Fruit fly (Drosophila melanogaster) whole organism, embryonic: ENCODE data around the gene Syn1.
A peak's percentile ranks its signal among the peaks of the same experiment; 100 is the strongest.

Source experiments
- Atf-2 ChIP-seq: fragments of 200-800 bp; sonication (Bioruptor generic); optimal IDR thresholded peaks from 2 replicates; lab custom pipeline; 2016; ENCODE audit warnings: missing biosample characterization, missing genetic modification characterization
- Bdp1 ChIP-seq: fragments of 200-800 bp; sonication (Bioruptor generic); optimal IDR thresholded peaks from 3 replicates; lab custom pipeline; 2016; ENCODE audit warnings: missing biosample characterization, missing genetic modification characterization
- CG10543 ChIP-seq: fragments of 200-800 bp; sonication (Bioruptor generic); optimal IDR thresholded peaks from 3 replicates; lab custom pipeline; 2017; ENCODE audit warnings: missing biosample characterization, mild to moderate bottlenecking, missing genetic modification characterization, moderate library complexity
- CG16813 ChIP-seq: fragments of 200-800 bp; sonication (Bioruptor generic); IDR thresholded peaks from 3 replicates; pipeline ENCODE4 v1.3.6; 2022; ENCODE audit warnings: missing biosample characterization, missing genetic modification characterization; ENCODE audit not compliant: partially characterized antibody
- CG17359 ChIP-seq: fragments of 200-800 bp; sonication (Bioruptor generic); optimal IDR thresholded peaks from 3 replicates; lab custom pipeline; 2018; ENCODE audit warnings: missing biosample characterization, mild to moderate bottlenecking, missing genetic modification characterization, moderate library complexity
- CG17912 ChIP-seq: fragments of 200-800 bp; sonication (Bioruptor generic); optimal IDR thresholded peaks from 2 replicates; lab custom pipeline; 2018; ENCODE audit warnings: missing biosample characterization, mild to moderate bottlenecking, missing genetic modification characterization
- CG1792 ChIP-seq: fragments of 200-800 bp; sonication (Bioruptor generic); optimal IDR thresholded peaks from 2 replicates; lab custom pipeline; 2016; ENCODE audit warnings: missing biosample characterization, missing genetic modification characterization
- CG2120 ChIP-seq: fragments of 200-800 bp; sonication (Bioruptor generic); optimal IDR thresholded peaks from 3 replicates; lab custom pipeline; 2016; ENCODE audit warnings: missing biosample characterization, missing genetic modification characterization
- CG2875 ChIP-seq: fragments of 200-800 bp; sonication (Bioruptor generic); optimal IDR thresholded peaks from 2 replicates; lab custom pipeline; 2017; ENCODE audit warnings: missing biosample characterization, mild to moderate bottlenecking, missing genetic modification characterization, missing genetic modification reagents
- CG30020 ChIP-seq: fragments of 200-800 bp; optimal IDR thresholded peaks from 2 replicates; lab custom pipeline; 2019; ENCODE audit warnings: missing biosample characterization, mild to moderate bottlenecking, missing genetic modification characterization, moderate library complexity
- CG32772 ChIP-seq: fragments of 200-800 bp; sonication (Bioruptor generic); IDR thresholded peaks from 2 replicates; pipeline ENCODE4 v1.3.6; 2022; ENCODE audit warnings: missing biosample characterization, missing genetic modification characterization
- CG33213 ChIP-seq: fragments of 200-800 bp; sonication (Bioruptor generic); optimal IDR thresholded peaks from 3 replicates; lab custom pipeline; 2016; ENCODE audit warnings: missing biosample characterization, missing genetic modification characterization
- CG3995 ChIP-seq: fragments of 200-800 bp; sonication (Bioruptor generic); optimal IDR thresholded peaks from 3 replicates; lab custom pipeline; 2016; ENCODE audit warnings: missing biosample characterization, missing genetic modification characterization
- CG4707 ChIP-seq: fragments of 200-800 bp; sonication (Bioruptor generic); optimal IDR thresholded peaks from 2 replicates; lab custom pipeline; 2018; ENCODE audit warnings: missing biosample characterization, mild to moderate bottlenecking, missing genetic modification characterization, moderate library complexity
- CG8089 ChIP-seq: fragments of 200-800 bp; sonication (Bioruptor generic); optimal IDR thresholded peaks from 3 replicates; lab custom pipeline; 2016; ENCODE audit warnings: missing biosample characterization, missing genetic modification characterization
- CG8388 ChIP-seq: fragments of 200-800 bp; sonication (Bioruptor generic); optimal IDR thresholded peaks from 2 replicates; lab custom pipeline; 2019; ENCODE audit warnings: missing biosample characterization, mild to moderate bottlenecking, missing genetic modification characterization, moderate library complexity
- Dad ChIP-seq: fragments of 200-800 bp; sonication (Bioruptor generic); optimal IDR thresholded peaks from 3 replicates; lab custom pipeline; 2016; ENCODE audit warnings: missing biosample characterization, missing genetic modification characterization
- Dip3 ChIP-seq: fragments of 200-800 bp; sonication (Bioruptor generic); optimal IDR thresholded peaks from 3 replicates; lab custom pipeline; 2016; ENCODE audit warnings: missing biosample characterization, missing genetic modification characterization
- Doc2 ChIP-seq: fragments of 200-800 bp; sonication (Bioruptor generic); IDR thresholded peaks from 2 replicates; pipeline ENCODE4 v1.3.6; 2022; ENCODE audit warnings: missing biosample characterization, missing genetic modification characterization
- GATAe ChIP-seq: fragments of 200-800 bp; sonication (Bioruptor generic); conservative IDR thresholded peaks from 2 replicates; pipeline ENCODE4 v1.3.6; 2022; ENCODE audit warnings: missing biosample characterization, missing genetic modification characterization
- HHEX ChIP-seq: fragments of 200-800 bp; sonication (Bioruptor generic); optimal IDR thresholded peaks from 3 replicates; lab custom pipeline; 2017; ENCODE audit warnings: missing biosample characterization, mild to moderate bottlenecking, missing genetic modification characterization, missing genetic modification reagents
- Hey ChIP-seq: fragments of 200-800 bp; sonication (Bioruptor generic); optimal IDR thresholded peaks from 3 replicates; lab custom pipeline; 2018; ENCODE audit warnings: missing biosample characterization, mild to moderate bottlenecking, missing genetic modification characterization
- Hr3 ChIP-seq: fragments of 200-800 bp; sonication (Bioruptor generic); optimal IDR thresholded peaks from 3 replicates; lab custom pipeline; 2016; ENCODE audit warnings: missing biosample characterization, missing genetic modification characterization
- Lhr ChIP-seq: fragments of 200-800 bp; sonication (Bioruptor generic); optimal IDR thresholded peaks from 3 replicates; lab custom pipeline; 2017; ENCODE audit warnings: mild to moderate bottlenecking, missing biosample characterization, missing genetic modification reagents, missing genetic modification characterization
- Lpt ChIP-seq: fragments of >200 bp; optimal IDR thresholded peaks from 2 replicates; lab custom pipeline; 2018; ENCODE audit warnings: missing biosample characterization, missing genetic modification characterization
- Med ChIP-seq: fragments of 200-800 bp; sonication (Bioruptor generic); peaks from one replicate; lab custom pipeline; 2016; ENCODE audit warnings: missing biosample characterization, missing genetic modification characterization, mild to moderate bottlenecking, inconsistent platforms, moderate library complexity
- NFAT ChIP-seq: fragments of 200-800 bp; sonication (Bioruptor generic); IDR thresholded peaks from 2 replicates; pipeline ENCODE4 v1.3.6; 2022; ENCODE audit warnings: missing biosample characterization, missing genetic modification characterization
- Rx ChIP-seq: fragments of 200-800 bp; sonication (Bioruptor generic); IDR thresholded peaks from 2 replicates; pipeline ENCODE4 v1.3.6; 2022; ENCODE audit warnings: missing biosample characterization, missing genetic modification characterization
- ash1 ChIP-seq: fragments of 200-800 bp; sonication (Bioruptor generic); optimal IDR thresholded peaks from 2 replicates; lab custom pipeline; 2018; ENCODE audit warnings: missing biosample characterization, mild to moderate bottlenecking, missing genetic modification characterization
- ato ChIP-seq: fragments of 200-800 bp; sonication (Bioruptor generic); IDR thresholded peaks from 2 replicates; pipeline ENCODE4 v1.3.6; 2022; ENCODE audit warnings: missing biosample characterization, missing genetic modification characterization; ENCODE audit not compliant: partially characterized antibody
- caup ChIP-seq: fragments of 200-800 bp; sonication (Bioruptor generic); optimal IDR thresholded peaks from 3 replicates; lab custom pipeline; 2017; ENCODE audit warnings: missing biosample characterization, mild to moderate bottlenecking, missing genetic modification characterization, moderate library complexity; ENCODE audit not compliant: severe bottlenecking
- chm ChIP-seq: fragments of 200-800 bp; sonication (Bioruptor generic); IDR thresholded peaks from 2 replicates; pipeline ENCODE4 v1.3.6; 2022; ENCODE audit warnings: missing biosample characterization, missing genetic modification characterization
- dimm ChIP-seq: fragments of 200-800 bp; sonication (Bioruptor generic); IDR thresholded peaks from 2 replicates; pipeline ENCODE4 v1.3.6; 2022; ENCODE audit warnings: missing biosample characterization, missing genetic modification characterization
- en ChIP-seq: fragments of 200-800 bp; sonication (Bioruptor generic); optimal IDR thresholded peaks from 2 replicates; lab custom pipeline; 2016; ENCODE audit warnings: missing biosample characterization, missing genetic modification characterization
- esg ChIP-seq: fragments of 200-800 bp; sonication (Bioruptor generic); conservative IDR thresholded peaks from 2 replicates; pipeline ENCODE4 v1.3.6; 2022; ENCODE audit warnings: missing biosample characterization, missing genetic modification characterization
- ewg ChIP-seq: fragments of 200-800 bp; sonication (Bioruptor generic); optimal IDR thresholded peaks from 3 replicates; lab custom pipeline; 2017; ENCODE audit warnings: mild to moderate bottlenecking, missing biosample characterization, missing genetic modification reagents, missing genetic modification characterization
- inv ChIP-seq: fragments of 200-800 bp; sonication (Bioruptor generic); IDR thresholded peaks from 2 replicates; pipeline ENCODE4 v1.3.6; 2022; ENCODE audit warnings: missing biosample characterization, missing genetic modification characterization; ENCODE audit not compliant: partially characterized antibody
- odd ChIP-seq: fragments of 200-800 bp; sonication (Bioruptor generic); optimal IDR thresholded peaks from 2 replicates; lab custom pipeline; 2017; ENCODE audit warnings: missing biosample characterization, mild to moderate bottlenecking, missing genetic modification characterization
- org-1 ChIP-seq: fragments of 200-800 bp; sonication (Bioruptor generic); optimal IDR thresholded peaks from 2 replicates; lab custom pipeline; 2017; ENCODE audit warnings: missing biosample characterization, missing genetic modification characterization
- pum ChIP-seq: fragments of 200-800 bp; sonication (Bioruptor generic); optimal IDR thresholded peaks from 2 replicates; lab custom pipeline; 2016; ENCODE audit warnings: missing biosample characterization, missing genetic modification characterization
- repo ChIP-seq: fragments of 200-800 bp; sonication (Bioruptor generic); optimal IDR thresholded peaks from 2 replicates; lab custom pipeline; 2016; ENCODE audit warnings: missing biosample characterization, missing genetic modification characterization
- sna ChIP-seq: fragments of 200-800 bp; sonication (Bioruptor generic); IDR thresholded peaks from 2 replicates; pipeline ENCODE4 v1.3.6; 2022; ENCODE audit warnings: missing biosample characterization, missing genetic modification characterization; ENCODE audit not compliant: partially characterized antibody
- sob ChIP-seq: fragments of 200-800 bp; sonication (Bioruptor generic); IDR thresholded peaks from 2 replicates; pipeline ENCODE4 v1.3.6; 2022; ENCODE audit warnings: missing biosample characterization, missing genetic modification characterization
- sqz ChIP-seq: fragments of 200-800 bp; sonication (Bioruptor generic); optimal IDR thresholded peaks from 3 replicates; lab custom pipeline; 2018; ENCODE audit warnings: missing biosample characterization, mild to moderate bottlenecking, missing genetic modification characterization
- sr ChIP-seq: fragments of 200-800 bp; sonication (Bioruptor generic); IDR thresholded peaks from 3 replicates; pipeline ENCODE4 v1.3.6; 2022; ENCODE audit warnings: missing biosample characterization, missing genetic modification characterization
- tna ChIP-seq: fragments of 200-800 bp; sonication (Bioruptor generic); IDR thresholded peaks from 2 replicates; pipeline ENCODE4 v1.3.6; 2022; ENCODE audit warnings: missing biosample characterization, missing genetic modification characterization; ENCODE audit not compliant: partially characterized antibody
- unc-4 ChIP-seq: fragments of 200-800 bp; sonication (Bioruptor generic); IDR thresholded peaks from 2 replicates; pipeline ENCODE4 v1.3.6; 2022; ENCODE audit warnings: missing biosample characterization, missing genetic modification characterization; ENCODE audit not compliant: partially characterized antibody
- wdn ChIP-seq: fragments of 200-800 bp; sonication (Bioruptor generic); IDR thresholded peaks from 2 replicates; pipeline ENCODE4 v1.3.6; 2022; ENCODE audit warnings: missing biosample characterization, missing genetic modification characterization
- z ChIP-seq: fragments of 200-800 bp; sonication (Bioruptor generic); IDR thresholded peaks from 3 replicates; pipeline ENCODE4 v1.3.6; 2022; ENCODE audit warnings: missing biosample characterization, missing genetic modification characterization
- zf30C ChIP-seq: fragments of 200-800 bp; sonication (Bioruptor generic); optimal IDR thresholded peaks from 3 replicates; lab custom pipeline; 2018; ENCODE audit warnings: missing biosample characterization, mild to moderate bottlenecking, missing genetic modification characterization

Gene Syn1

dm6 chr3L:21728616-21729047 is 41.7 kb downstream of the Syn1 start, which contains the start of the genes CG11247 and Polr2H (continued):
- TF ChIP-seq Lpt (GFP tag; lab: Kevin White, UChicago) (no peak), tna (GFP tag; lab: Robert Waterston, UW) (peak; percentile 10; the same call in 1 of the 2 replicates), CG2875 (peak; percentile 41), CG10543 (GFP tag; lab: Kevin White, UChicago) (peak; percentile 73), repo (GFP tag; lab: Kevin White, UChicago) (peak; percentile 89), CG2120 (GFP tag; lab: Kevin White, UChicago) (peak; percentile 97), ash1 (GFP tag; lab: Kevin White, UChicago) (no peak), CG8089 (GFP tag; lab: Kevin White, UChicago) (peak; percentile 89), dimm (GFP tag; lab: Robert Waterston, UW) (peak; percentile 69), inv (GFP tag; lab: Robert Waterston, UW) (peak; percentile 76), z (GFP tag; lab: Robert Waterston, UW) (0 out of 3 replicates have a peak, but pooled peaks have one; percentile 34), CG32772 (GFP tag; lab: Robert Waterston, UW) (peak; percentile 92), NFAT (GFP tag; lab: Robert Waterston, UW) (peak; percentile 91), unc-4 (GFP tag; lab: Robert Waterston, UW) (peak; percentile 73), sqz (GFP tag; lab: Kevin White, UChicago) (peak; percentile 28), sr (peak; percentile 73; the same call in 2 of the 3 replicates), CG17912 (peak; percentile 49), CG16813 (GFP tag; lab: Robert Waterston, UW) (peak; percentile 86), Rx (peak; percentile 92), CG33213 (GFP tag; lab: Kevin White, UChicago) (peak; percentile 90), Doc2 (GFP tag; lab: Robert Waterston, UW) (peak; percentile 82), GATAe (peak; percentile 81), ewg (GFP tag; lab: Kevin White, UChicago) (peak; percentile 92), Hey (peak; percentile 34), zf30C (GFP tag; lab: Kevin White, UChicago) (no peak), sob (GFP tag; lab: Robert Waterston, UW) (peak; percentile 94), pum (GFP tag; lab: Kevin White, UChicago) (peak; percentile 96), sna (GFP tag; lab: Robert Waterston, UW) (peak; percentile 77), Bdp1 (GFP tag; lab: Kevin White, UChicago) (peak; percentile 87), CG8388 (GFP tag; lab: Kevin White, UChicago) (peak; percentile 81), wdn (GFP tag; lab: Robert Waterston, UW) (peak; percentile 86), en (GFP tag; lab: Kevin White, UChicago) (peak; percentile 80), odd (GFP tag; lab: Kevin White, UChicago) (peak; percentile 29), CG4707 (GFP tag; lab: Kevin White, UChicago) (no peak), CG17359 (tag; lab: Kevin White, UChicago) (peak; percentile 72), Dad (GFP tag; lab: Kevin White, UChicago) (peak; percentile 94), org-1 (peak; percentile 62), Hr3 (GFP tag; lab: Kevin White, UChicago) (peak; percentile 94), HHEX (GFP tag; lab: Kevin White, UChicago) (peak; percentile 71), Lhr (GFP tag; lab: Kevin White, UChicago) (peak; percentile 83), ato (GFP tag; lab: Robert Waterston, UW) (0 out of 2 replicates have a peak, but pooled peaks have one; percentile 48), Atf-2 (GFP tag; lab: Kevin White, UChicago) (peak; percentile 90), esg (peak; percentile 93), CG1792 (GFP tag; lab: Kevin White, UChicago) (peak; percentile 89), CG30020 (tag; lab: Kevin White, UChicago) (peak; percentile 88), CG3995 (peak; percentile 100), caup (GFP tag; lab: Kevin White, UChicago) (peak; percentile 77), Med (GFP tag; lab: Kevin White, UChicago) (peak; percentile 99), Dip3 (peak; percentile 96), chm (GFP tag; lab: Robert Waterston, UW) (peak; percentile 82)
